Worm (Caenorhabditis elegans): ENCODE data around the gene F52D10.2.

The F52D10.2 gene

ce11 chrX:11606815-11607499 lies 15.4 kb upstream of the F52D10.2 start (continued):
- TF ChIP-seq nhr-77 (tag; optimal IDR thresholded peaks at IDR 0.05) (no peak), nhr-90 (tag; optimal IDR thresholded peaks at IDR 0.05; ENCODE audit: poor library complexity) (peak; percentile 21), nhr-237 (tag; optimal IDR thresholded peaks at IDR 0.05) (no peak), mab-9 (GFP tag; IDR thresholded peaks at IDR 0.05) (no peak), nhr-84 (tag; optimal IDR thresholded peaks at IDR 0.05) (no peak), efl-1 (optimal IDR thresholded peaks at IDR 0.05) (no peak), efl-1 (GFP tag; optimal IDR thresholded peaks at IDR 0.05 in 1 of 2) (no peak), lin-15B (tag; optimal IDR thresholded peaks at IDR 0.05) (no peak), ceh-63 (GFP tag; optimal IDR thresholded peaks at IDR 0.05) (no peak), sptf-1 (tag; optimal IDR thresholded peaks at IDR 0.05) (no peak), nhr-12 (tag; optimal IDR thresholded peaks at IDR 0.05) (no peak), hlh-17 (GFP tag; optimal IDR thresholded peaks at IDR 0.05; ENCODE audit: borderline replicate concordance) (no peak), nhr-20 (tag; optimal IDR thresholded peaks at IDR 0.05) (no peak), swsn-7 (tag; optimal IDR thresholded peaks at IDR 0.05) (no peak), ces-1 (GFP tag; optimal IDR thresholded peaks at IDR 0.05) (no peak), fos-1 (tag; optimal IDR thresholded peaks at IDR 0.05) (no peak), elt-2 (tag; optimal IDR thresholded peaks at IDR 0.05) (no peak), sup-37 (GFP tag; optimal IDR thresholded peaks at IDR 0.05) (no peak), dsc-1 (tag; optimal IDR thresholded peaks at IDR 0.05) (peak; percentile 78), mef-2 (tag; optimal IDR thresholded peaks at IDR 0.05) (no peak), nhr-71 (tag; optimal IDR thresholded peaks at IDR 0.05) (peak; percentile 61), skn-1 (tag; optimal IDR thresholded peaks at IDR 0.05) (no peak), rnt-1 (tag; optimal IDR thresholded peaks at IDR 0.05) (peak; percentile 37), snu-23 (GFP tag; optimal IDR thresholded peaks at IDR 0.05) (no peak), lsy-2 (tag; optimal IDR thresholded peaks at IDR 0.05) (no peak), grh-1 (GFP tag; IDR thresholded peaks at IDR 0.05) (no peak), Y116A8C.19 (tag; optimal IDR thresholded peaks at IDR 0.05; ENCODE audit: borderline replicate concordance) (no peak), elt-3 (tag; optimal IDR thresholded peaks at IDR 0.05) (no peak), irx-1 (tag; optimal IDR thresholded peaks at IDR 0.05) (no peak), C04F5.9 (tag; optimal IDR thresholded peaks at IDR 0.05) (no peak), ama-1 (optimal IDR thresholded peaks at IDR 0.05) (no peak), blmp-1 (tag; optimal IDR thresholded peaks at IDR 0.05) (peak; percentile 61), dpl-1 (GFP tag; optimal IDR thresholded peaks at IDR 0.05) (no peak), lin-13 (GFP tag; optimal IDR thresholded peaks at IDR 0.05) (no peak), efl-3 (GFP tag; optimal IDR thresholded peaks at IDR 0.05) (no peak), pag-3 (tag; optimal IDR thresholded peaks at IDR 0.05; ENCODE audit: borderline replicate concordance, insufficient read depth) (no peak), ceh-8 (GFP tag; optimal IDR thresholded peaks at IDR 0.05) (no peak), pax-3 (tag; optimal IDR thresholded peaks at IDR 0.05) (no peak), F16B12.6 (tag; optimal IDR thresholded peaks at IDR 0.05) (no peak), isw-1 (GFP tag; IDR thresholded peaks at IDR 0.05) (no peak), pqm-1 (tag; optimal IDR thresholded peaks at IDR 0.05) (no peak), ets-5 (GFP tag; IDR thresholded peaks at IDR 0.05) (no peak), sox-4 (tag; optimal IDR thresholded peaks at IDR 0.05) (no peak)
